Worm (Caenorhabditis elegans): Measurements from ENCODE around the gene btb-7.

Gene btb-7

ce11 chrII:1683742-1684141 is 29.3 kb upstream of the btb-7 start, which contains the start of gene fbxb-25:
TSS of gene fbxb-25 (plus strand) at chrII:1684042.
- TF ChIP-seq ztf-23 (GFP tag; IDR thresholded peaks at IDR 0.05) = no peak
- TF ChIP-seq med-1 (GFP tag; optimal IDR thresholded peaks at IDR 0.05; ENCODE audit: insufficient read depth) = no peak
- no peak for TF ChIP-seq T22C8.4 (GFP tag; IDR thresholded peaks at IDR 0.05)
- no peak for TF ChIP-seq tab-1 (GFP tag; IDR thresholded peaks at IDR 0.05)
- no peak for TF ChIP-seq klf-2 (GFP tag; conservative IDR thresholded peaks at IDR 0.05)
- no peak for TF ChIP-seq ref-1 (GFP tag; conservative IDR thresholded peaks at IDR 0.05)
- no peak for TF ChIP-seq cog-1 (tag; optimal IDR thresholded peaks at IDR 0.05)
- TF ChIP-seq flt-1 (GFP tag; IDR thresholded peaks at IDR 0.05) = no peak
- TF ChIP-seq ztf-29 (GFP tag; IDR thresholded peaks at IDR 0.05) = no peak

- TF ChIP-seq cog-1 (tag; optimal IDR thresholded peaks at IDR 0.05) = no peak
- TF ChIP-seq klf-2 (GFP tag; conservative IDR thresholded peaks at IDR 0.05) = no peak
- TF ChIP-seq T22C8.4 (GFP tag; IDR thresholded peaks at IDR 0.05) = no peak
- TF ChIP-seq ztf-23 (GFP tag; IDR thresholded peaks at IDR 0.05) = no peak
- TF ChIP-seq ztf-29 (GFP tag; IDR thresholded peaks at IDR 0.05) = no peak
- no peak for TF ChIP-seq med-1 (GFP tag; optimal IDR thresholded peaks at IDR 0.05; ENCODE audit: insufficient read depth)
- TF ChIP-seq flt-1 (GFP tag; IDR thresholded peaks at IDR 0.05) = no peak
- no peak for TF ChIP-seq tab-1 (GFP tag; IDR thresholded peaks at IDR 0.05)
- TF ChIP-seq ref-1 (GFP tag; conservative IDR thresholded peaks at IDR 0.05) = no peak
Observed at ce11 chrII:1688813-1689212, 24.2 kb upstream of the btb-7 start, which contains the start of the genes fbxb-18 and fbxb-19. TSS of gene fbxb-18 (minus strand) at chrII:1688913. TSS of gene fbxb-19 (minus strand) at chrII:1689181.

ce11 chrII:1691011-1691410 is 22.0 kb upstream of the btb-7 start, which contains the start of gene fbxc-22:
TSS of gene fbxc-22 (minus strand) at chrII:1691111.
- TF ChIP-seq ztf-29 (GFP tag; IDR thresholded peaks at IDR 0.05) = no peak
- no peak for TF ChIP-seq ztf-23 (GFP tag; IDR thresholded peaks at IDR 0.05)
- no peak for TF ChIP-seq ref-1 (GFP tag; conservative IDR thresholded peaks at IDR 0.05)
- TF ChIP-seq med-1 (GFP tag; optimal IDR thresholded peaks at IDR 0.05; ENCODE audit: insufficient read depth) = no peak
- no peak for TF ChIP-seq T22C8.4 (GFP tag; IDR thresholded peaks at IDR 0.05)
- TF ChIP-seq tab-1 (GFP tag; IDR thresholded peaks at IDR 0.05) = no peak
- TF ChIP-seq klf-2 (GFP tag; conservative IDR thresholded peaks at IDR 0.05) = no peak
- no peak for TF ChIP-seq cog-1 (tag; optimal IDR thresholded peaks at IDR 0.05)
- no peak for TF ChIP-seq flt-1 (GFP tag; IDR thresholded peaks at IDR 0.05)

- no peak for TF ChIP-seq klf-2 (GFP tag; conservative IDR thresholded peaks at IDR 0.05)
- TF ChIP-seq T22C8.4 (GFP tag; IDR thresholded peaks at IDR 0.05) = no peak
- no peak for TF ChIP-seq med-1 (GFP tag; optimal IDR thresholded peaks at IDR 0.05; ENCODE audit: insufficient read depth)
- TF ChIP-seq tab-1 (GFP tag; IDR thresholded peaks at IDR 0.05) = no peak
- no peak for TF ChIP-seq ref-1 (GFP tag; conservative IDR thresholded peaks at IDR 0.05)
- TF ChIP-seq flt-1 (GFP tag; IDR thresholded peaks at IDR 0.05) = no peak
- TF ChIP-seq cog-1 (tag; optimal IDR thresholded peaks at IDR 0.05) = no peak
- no peak for TF ChIP-seq ztf-29 (GFP tag; IDR thresholded peaks at IDR 0.05)
- TF ChIP-seq ztf-23 (GFP tag; IDR thresholded peaks at IDR 0.05) = no peak
Observed at ce11 chrII:1692827-1693226, 20.2 kb upstream of the btb-7 start, which contains the start of gene fbxc-21. TSS of gene fbxc-21 (minus strand) at chrII:1692927.

- TF ChIP-seq klf-2 (GFP tag; conservative IDR thresholded peaks at IDR 0.05) (no peak), ztf-29 (GFP tag; IDR thresholded peaks at IDR 0.05) (no peak)
Observed at ce11 chrII:1694530-1694929, 18.5 kb upstream of the btb-7 start, which contains the start of gene fbxc-26. TSS of gene fbxc-26 (minus strand) at chrII:1694630.

ce11 chrII:1695861-1696260 is 17.2 kb upstream of the btb-7 start, which contains the start of gene F58E1.13:
TSS of gene F58E1.13 (minus strand) at chrII:1695872.
- no peak for TF ChIP-seq klf-2 (GFP tag; conservative IDR thresholded peaks at IDR 0.05)
- no peak for TF ChIP-seq ztf-23 (GFP tag; IDR thresholded peaks at IDR 0.05)
- no peak for TF ChIP-seq flt-1 (GFP tag; IDR thresholded peaks at IDR 0.05)
- TF ChIP-seq tab-1 (GFP tag; IDR thresholded peaks at IDR 0.05) = no peak
- no peak for TF ChIP-seq T22C8.4 (GFP tag; IDR thresholded peaks at IDR 0.05)
- no peak for TF ChIP-seq cog-1 (tag; optimal IDR thresholded peaks at IDR 0.05)
- TF ChIP-seq ztf-29 (GFP tag; IDR thresholded peaks at IDR 0.05) = no peak
- no peak for TF ChIP-seq ref-1 (GFP tag; conservative IDR thresholded peaks at IDR 0.05)
- TF ChIP-seq med-1 (GFP tag; optimal IDR thresholded peaks at IDR 0.05; ENCODE audit: insufficient read depth) = no peak

- TF ChIP-seq klf-2 (GFP tag; conservative IDR thresholded peaks at IDR 0.05) (no peak), cog-1 (tag; optimal IDR thresholded peaks at IDR 0.05) (no peak), ref-1 (GFP tag; conservative IDR thresholded peaks at IDR 0.05) (no peak), flt-1 (GFP tag; IDR thresholded peaks at IDR 0.05) (no peak), ztf-29 (GFP tag; IDR thresholded peaks at IDR 0.05) (no peak), ztf-23 (GFP tag; IDR thresholded peaks at IDR 0.05) (no peak), tab-1 (GFP tag; IDR thresholded peaks at IDR 0.05) (no peak), med-1 (GFP tag; optimal IDR thresholded peaks at IDR 0.05; ENCODE audit: insufficient read depth) (no peak), T22C8.4 (GFP tag; IDR thresholded peaks at IDR 0.05) (no peak)
Observed at ce11 chrII:1703363-1703762, 9.7 kb upstream of the btb-7 start, which contains the start of gene fbxb-47. TSS of gene fbxb-47 (minus strand) at chrII:1703463.

- TF ChIP-seq cog-1 (tag; optimal IDR thresholded peaks at IDR 0.05) (no peak), ztf-23 (GFP tag; IDR thresholded peaks at IDR 0.05) (no peak), flt-1 (GFP tag; IDR thresholded peaks at IDR 0.05) (no peak), tab-1 (GFP tag; IDR thresholded peaks at IDR 0.05) (no peak), klf-2 (GFP tag; conservative IDR thresholded peaks at IDR 0.05) (no peak), T22C8.4 (GFP tag; IDR thresholded peaks at IDR 0.05) (no peak), med-1 (GFP tag; optimal IDR thresholded peaks at IDR 0.05; ENCODE audit: insufficient read depth) (no peak), ref-1 (GFP tag; conservative IDR thresholded peaks at IDR 0.05) (no peak), ztf-29 (GFP tag; IDR thresholded peaks at IDR 0.05) (no peak)
Observed at ce11 chrII:1706385-1706784, 6.7 kb upstream of the btb-7 start, which contains the start of gene sdz-18. TSS of gene sdz-18 (minus strand) at chrII:1706485.

- TF ChIP-seq ztf-29 (GFP tag; IDR thresholded peaks at IDR 0.05) (no peak), cog-1 (tag; optimal IDR thresholded peaks at IDR 0.05) (no peak), T22C8.4 (GFP tag; IDR thresholded peaks at IDR 0.05) (no peak), klf-2 (GFP tag; conservative IDR thresholded peaks at IDR 0.05) (no peak), flt-1 (GFP tag; IDR thresholded peaks at IDR 0.05) (no peak), ztf-23 (GFP tag; IDR thresholded peaks at IDR 0.05) (no peak), med-1 (GFP tag; optimal IDR thresholded peaks at IDR 0.05; ENCODE audit: insufficient read depth) (no peak), ref-1 (GFP tag; conservative IDR thresholded peaks at IDR 0.05) (no peak), tab-1 (GFP tag; IDR thresholded peaks at IDR 0.05) (no peak)
Observed at ce11 chrII:1709959-1710358, 3.1 kb upstream of the btb-7 start, which contains the start of gene fbxa-184. TSS of gene fbxa-184 (plus strand) at chrII:1710259.

All from whole organism, midembryonic.